Worm (Caenorhabditis elegans) whole organism, early embryonic: ENCODE results near the gene ZK1307.8.

Experiments used
- B0310.2 ChIP-seq: sonication (generic microtip); optimal IDR thresholded peaks from 2 replicates; lab custom pipeline; 2016; ENCODE audit warnings: mild to moderate bottlenecking, missing genetic modification characterization, missing compliant biosample characterization
- F13C5.2 ChIP-seq: sonication (generic microtip); optimal IDR thresholded peaks from 2 replicates; lab custom pipeline; 2017; ENCODE audit warnings: mild to moderate bottlenecking, missing genetic modification characterization, inconsistent platforms, missing compliant biosample characterization
- aly-1 ChIP-seq: sonication (generic microtip); optimal IDR thresholded peaks from 2 replicates; lab custom pipeline; 2016; ENCODE audit warnings: missing genetic modification characterization, missing compliant biosample characterization
- ama-1 ChIP-seq: fragments of 150-350 bp; optimal IDR thresholded peaks from 2 replicates; lab custom pipeline; 2014
- ceh-13 ChIP-seq: fragments of 200-800 bp; sonication (Bioruptor generic); optimal IDR thresholded peaks from 2 replicates; lab custom pipeline; 2018; ENCODE audit warnings: mild to moderate bottlenecking, missing genetic modification characterization, missing compliant biosample characterization
- ceh-36 ChIP-seq: sonication (generic microtip); optimal IDR thresholded peaks from 2 replicates; lab custom pipeline; 2016; ENCODE audit warnings: missing genetic modification characterization, inconsistent platforms, missing compliant biosample characterization
- ets-7 ChIP-seq: sonication (generic microtip); optimal IDR thresholded peaks from 2 replicates; lab custom pipeline; 2016; ENCODE audit warnings: missing genotype, missing genetic modification characterization, missing compliant biosample characterization
- flt-1 ChIP-seq: fragments of 200-800 bp; sonication (Bioruptor generic); IDR thresholded peaks from 2 replicates; pipeline ENCODE4 v1.3.6; 2022; ENCODE audit warnings: missing genetic modification characterization, missing compliant biosample characterization
- hmbx-1 ChIP-seq: sonication (generic microtip); optimal IDR thresholded peaks from 2 replicates; lab custom pipeline; 2016; ENCODE audit warnings: mild to moderate bottlenecking, missing genetic modification characterization, missing compliant biosample characterization
- hmg-4 ChIP-seq: fragments of 200-800 bp; sonication (Bioruptor generic); optimal IDR thresholded peaks from 2 replicates; lab custom pipeline; 2018; ENCODE audit warnings: mild to moderate bottlenecking, missing genetic modification characterization, missing compliant biosample characterization
- hnd-1 ChIP-seq: sonication (generic microtip); optimal IDR thresholded peaks from 2 replicates; lab custom pipeline; 2016; ENCODE audit warnings: missing genetic modification characterization, missing compliant biosample characterization
- pes-1 ChIP-seq: fragments of 200-800 bp; sonication (Bioruptor generic); IDR thresholded peaks from 2 replicates; pipeline ENCODE4 v1.3.6; 2022; ENCODE audit warnings: missing genetic modification reagents, missing genetic modification characterization, missing compliant biosample characterization
- scrt-1 ChIP-seq: fragments of 200-800 bp; sonication (Bioruptor generic); IDR thresholded peaks from 2 replicates; pipeline ENCODE4 v1.3.6; 2022; ENCODE audit warnings: missing genetic modification characterization, missing compliant biosample characterization
- sea-1 ChIP-seq: fragments of 200-800 bp; sonication (Bioruptor generic); conservative IDR thresholded peaks from 2 replicates; pipeline ENCODE4 v1.3.6; 2022; ENCODE audit warnings: missing genetic modification characterization, missing compliant biosample characterization
- tbx-11 ChIP-seq: fragments of 200-800 bp; sonication (Bioruptor generic); IDR thresholded peaks from 2 replicates; pipeline ENCODE4 v1.3.6; 2022; ENCODE audit warnings: missing genetic modification characterization, missing compliant biosample characterization
- tbx-37 ChIP-seq: fragments of 200-800 bp; sonication (Bioruptor generic); conservative IDR thresholded peaks from 2 replicates; pipeline ENCODE4 v1.3.6; 2022; ENCODE audit warnings: missing genetic modification reagents, missing genetic modification characterization, missing compliant biosample characterization
- tra-4 ChIP-seq: sonication (generic microtip); optimal IDR thresholded peaks from 2 replicates; lab custom pipeline; 2017; ENCODE audit warnings: missing genetic modification characterization, missing compliant biosample characterization

The ZK1307.8 gene

DNA sequence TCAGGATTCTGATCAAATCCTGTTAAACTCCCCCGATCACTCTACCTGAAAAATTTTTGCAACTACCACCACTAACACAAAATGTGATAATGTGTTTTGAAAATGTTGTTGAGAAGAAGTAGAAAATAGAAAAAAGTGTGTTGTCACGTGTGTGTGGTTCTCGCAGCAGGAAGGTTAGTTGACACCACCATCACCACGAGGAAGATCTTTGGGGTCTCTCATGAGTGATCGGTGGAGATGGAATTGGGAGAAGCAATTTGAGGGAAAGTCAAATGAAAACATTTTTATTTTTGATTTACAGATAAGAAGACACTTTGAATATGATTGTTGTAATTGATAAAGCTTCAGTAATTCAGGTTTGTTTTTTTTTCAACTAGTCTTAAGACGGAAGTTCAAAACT lies 22.7 kb upstream of the ZK1307.8 start:
- no peak for TF ChIP-seq hmbx-1 (tag; lab: Kevin White, UChicago)
- TF ChIP-seq pes-1 = no peak
- no peak for TF ChIP-seq tbx-11
- no peak for TF ChIP-seq ceh-13 (GFP tag; lab: Kevin White, UChicago)
- no peak for TF ChIP-seq ceh-36 (tag; lab: Kevin White, UChicago)
- no peak for TF ChIP-seq sea-1 (GFP tag; lab: Robert Waterston, UW)
- TF ChIP-seq ets-7 (tag; lab: Kevin White, UChicago) = no peak
- no peak for TF ChIP-seq hnd-1
- no peak for TF ChIP-seq F13C5.2 (tag; lab: Kevin White, UChicago)
- TF ChIP-seq tra-4 (tag; lab: Kevin White, UChicago) = no peak
- no peak for TF ChIP-seq tbx-37 (GFP tag; lab: Robert Waterston, UW)
- no peak for TF ChIP-seq hmg-4 (GFP tag; lab: Kevin White, UChicago)
- TF ChIP-seq ama-1 (lab: Kevin White, UChicago) = no peak

DNA sequence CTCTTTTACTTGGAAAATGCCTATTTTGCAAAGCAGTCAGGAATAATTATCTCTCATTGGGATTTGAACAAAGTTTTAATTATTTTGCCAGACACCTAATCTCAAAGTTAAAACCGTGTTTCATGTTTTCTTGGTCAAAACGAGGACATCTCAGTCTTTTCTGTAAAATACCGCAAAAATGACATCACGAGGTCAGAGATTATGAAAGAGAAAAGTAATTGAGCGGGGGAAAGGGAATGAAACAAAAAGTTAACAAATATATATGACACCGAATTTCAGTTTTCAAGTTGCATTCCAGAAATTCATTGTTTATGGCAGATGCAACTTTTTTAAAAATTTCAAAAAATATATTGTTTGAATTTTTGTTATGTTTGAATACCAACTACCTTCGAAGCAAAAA lies 21.8 kb upstream of the ZK1307.8 start:
- TF ChIP-seq tbx-11 (no peak), ets-7 (tag; lab: Kevin White, UChicago) (no peak), tra-4 (tag; lab: Kevin White, UChicago) (no peak), ceh-36 (tag; lab: Kevin White, UChicago) (no peak), hmg-4 (GFP tag; lab: Kevin White, UChicago) (no peak), hnd-1 (no peak), aly-1 (no peak), flt-1 (GFP tag; lab: Robert Waterston, UW) (no peak)

DNA sequence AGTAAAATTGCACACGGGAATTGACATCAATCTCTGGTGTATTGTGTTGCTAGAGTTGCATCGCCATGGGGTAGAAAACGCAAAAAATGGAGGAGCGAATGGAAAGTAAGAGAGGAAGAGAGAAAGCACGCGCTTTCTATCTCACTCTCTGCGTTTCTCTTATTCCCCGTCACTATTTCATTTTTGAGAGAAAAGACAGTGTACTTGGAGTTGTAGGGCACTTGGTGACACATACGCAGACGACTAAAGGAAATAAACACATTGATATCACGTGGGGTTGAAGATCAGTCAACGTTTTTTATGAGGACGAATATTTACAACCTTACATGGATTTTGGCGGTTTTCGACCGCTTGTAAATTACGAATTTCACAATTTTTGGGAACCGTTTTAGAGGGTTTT lies 21.0 kb upstream of the ZK1307.8 start:
- no peak for TF ChIP-seq pes-1
- TF ChIP-seq hmbx-1 (tag; lab: Kevin White, UChicago) = no peak
- no peak for TF ChIP-seq tra-4 (tag; lab: Kevin White, UChicago)
- TF ChIP-seq ets-7 (tag; lab: Kevin White, UChicago) = no peak
- no peak for TF ChIP-seq ama-1 (lab: Kevin White, UChicago)
- TF ChIP-seq ceh-36 (tag; lab: Kevin White, UChicago) = no peak
- no peak for TF ChIP-seq tbx-11
- no peak for TF ChIP-seq flt-1 (GFP tag; lab: Robert Waterston, UW)
- TF ChIP-seq scrt-1 (GFP tag; lab: Robert Waterston, UW) = no peak
- TF ChIP-seq hnd-1 = no peak
- no peak for TF ChIP-seq sea-1 (GFP tag; lab: Robert Waterston, UW)
- no peak for TF ChIP-seq F13C5.2 (tag; lab: Kevin White, UChicago)
- no peak for TF ChIP-seq B0310.2 (tag; lab: Kevin White, UChicago)

DNA sequence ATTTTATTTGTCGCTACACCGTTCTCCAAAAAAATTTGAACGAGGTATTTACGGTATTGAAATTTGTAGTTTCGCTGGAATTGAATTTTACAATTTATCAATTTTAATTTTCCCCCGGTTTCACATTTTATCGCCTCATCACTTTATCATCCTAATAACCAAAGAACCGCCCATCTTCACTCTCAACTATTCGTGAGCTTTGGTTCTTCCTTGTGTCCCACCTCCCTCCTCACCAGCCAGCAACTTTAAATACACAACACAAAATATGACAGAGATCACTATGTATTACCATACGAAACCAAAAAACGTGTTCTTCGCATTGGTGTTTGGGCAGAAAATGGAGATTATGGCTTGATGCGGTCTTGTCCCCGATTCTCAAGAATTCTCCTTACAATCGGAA lies 20.4 kb upstream of the ZK1307.8 start:
- TF ChIP-seq scrt-1 (GFP tag; lab: Robert Waterston, UW) (no peak), tbx-11 (no peak), ama-1 (lab: Kevin White, UChicago) (no peak), flt-1 (GFP tag; lab: Robert Waterston, UW) (no peak), F13C5.2 (tag; lab: Kevin White, UChicago) (no peak), sea-1 (GFP tag; lab: Robert Waterston, UW) (no peak), tbx-37 (GFP tag; lab: Robert Waterston, UW) (no peak), tra-4 (tag; lab: Kevin White, UChicago) (no peak), hmbx-1 (tag; lab: Kevin White, UChicago) (no peak), pes-1 (no peak), B0310.2 (tag; lab: Kevin White, UChicago) (no peak), ceh-36 (tag; lab: Kevin White, UChicago) (no peak)

DNA sequence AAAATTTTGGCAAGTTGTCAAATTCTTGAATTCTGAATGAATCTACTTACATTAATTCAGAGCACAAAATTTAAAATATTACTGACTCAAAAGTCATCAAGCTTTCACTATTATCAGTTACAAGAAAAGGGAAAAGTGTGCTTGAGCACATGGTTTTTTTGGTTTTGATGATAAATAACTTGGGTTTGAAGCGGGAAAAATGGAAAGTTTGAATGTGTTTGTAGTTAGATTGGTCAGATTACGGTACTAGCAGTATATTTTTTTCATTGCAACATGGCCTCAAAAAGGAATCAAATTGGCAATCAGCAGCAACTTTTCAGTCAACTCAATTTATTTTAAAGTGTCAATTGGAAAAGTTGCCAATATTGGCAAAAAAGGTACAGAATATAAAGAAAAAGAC lies 19.7 kb upstream of the ZK1307.8 start:
- no peak for TF ChIP-seq sea-1 (GFP tag; lab: Robert Waterston, UW)
- TF ChIP-seq tra-4 (tag; lab: Kevin White, UChicago) = no peak
- no peak for TF ChIP-seq pes-1
- TF ChIP-seq aly-1 = no peak
- TF ChIP-seq F13C5.2 (tag; lab: Kevin White, UChicago) = no peak
- TF ChIP-seq hmg-4 (GFP tag; lab: Kevin White, UChicago) = no peak
- TF ChIP-seq ama-1 (lab: Kevin White, UChicago) = no peak
- TF ChIP-seq ceh-36 (tag; lab: Kevin White, UChicago) = no peak
- TF ChIP-seq ets-7 (tag; lab: Kevin White, UChicago) = no peak
- no peak for TF ChIP-seq hnd-1
- TF ChIP-seq B0310.2 (tag; lab: Kevin White, UChicago) = no peak

DNA sequence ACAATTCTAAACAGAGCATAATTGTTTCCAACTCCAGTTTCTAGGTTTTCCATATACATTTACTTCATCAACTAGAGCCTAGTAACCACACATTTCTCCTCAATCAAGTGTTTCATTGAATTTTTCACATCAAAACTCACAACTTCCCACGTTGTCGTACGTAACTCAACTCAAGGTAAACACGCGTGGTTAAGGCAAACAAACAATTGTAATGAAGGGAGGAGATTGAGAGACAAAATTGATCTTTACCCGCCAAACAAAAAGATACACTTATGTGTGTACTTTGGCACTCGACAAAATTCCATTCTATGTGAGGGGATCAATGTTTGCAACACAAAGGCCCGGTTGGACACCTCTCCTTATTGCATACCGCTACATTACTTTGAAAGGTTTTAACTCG lies 19.1 kb upstream of the ZK1307.8 start, which contains the start of gene nhr-19:
TSS of gene nhr-19 (minus strand) at position 191 of the 400 bp plus-strand sequence.
- TF ChIP-seq ceh-36 (tag; lab: Kevin White, UChicago) (no peak), F13C5.2 (tag; lab: Kevin White, UChicago) (no peak), ets-7 (tag; lab: Kevin White, UChicago) (no peak), tbx-11 (no peak), scrt-1 (GFP tag; lab: Robert Waterston, UW) (no peak), pes-1 (no peak), aly-1 (no peak), hmg-4 (GFP tag; lab: Kevin White, UChicago) (no peak), B0310.2 (tag; lab: Kevin White, UChicago) (no peak), tra-4 (tag; lab: Kevin White, UChicago) (no peak), sea-1 (GFP tag; lab: Robert Waterston, UW) (no peak), hmbx-1 (tag; lab: Kevin White, UChicago) (no peak), tbx-37 (GFP tag; lab: Robert Waterston, UW) (no peak)

DNA sequence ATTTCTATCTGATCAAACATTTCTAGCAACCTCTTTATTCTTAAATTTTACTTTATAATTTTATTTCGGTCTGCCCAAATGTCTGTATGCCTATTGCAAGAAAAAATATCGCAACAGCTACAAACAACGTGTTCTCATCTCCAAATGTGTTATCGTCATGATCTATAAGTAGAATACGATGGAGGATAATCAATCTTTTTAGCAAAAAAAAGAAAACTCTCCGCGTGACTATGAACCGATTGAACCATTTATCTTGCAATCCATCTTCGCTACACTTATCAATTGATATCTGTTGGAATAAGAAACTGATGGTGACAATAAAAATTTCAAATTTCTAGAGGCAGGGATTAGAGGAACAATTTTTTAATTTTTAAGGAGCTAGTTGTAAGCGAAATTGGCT lies 18.5 kb upstream of the ZK1307.8 start:
- TF ChIP-seq hmg-4 (GFP tag; lab: Kevin White, UChicago) = no peak
